Fruit fly (Drosophila melanogaster) whole organism, embryonic: Measurements from ENCODE around the gene CG8958.

ENCODE experiments used
- Atf-2 ChIP-seq: fragments of 200-800 bp; sonication (Bioruptor generic); optimal IDR thresholded peaks from 2 replicates; lab custom pipeline; 2016; ENCODE audit warnings: missing biosample characterization, missing genetic modification characterization
- Bteb2 ChIP-seq: fragments of 200-800 bp; sonication (Bioruptor generic); optimal IDR thresholded peaks from 2 replicates; lab custom pipeline; 2016; ENCODE audit warnings: missing biosample characterization, missing genetic modification characterization
- CG10209 ChIP-seq: fragments of 200-800 bp; sonication (Bioruptor generic); optimal IDR thresholded peaks from 3 replicates; lab custom pipeline; 2017; ENCODE audit warnings: missing biosample characterization, mild to moderate bottlenecking, missing genetic modification characterization, missing genetic modification reagents
- CG11247 ChIP-seq: fragments of 200-800 bp; sonication (Bioruptor generic); IDR thresholded peaks from 2 replicates; pipeline ENCODE4 v1.3.6; 2022; ENCODE audit warnings: missing biosample characterization, missing genetic modification characterization
- CG11504 ChIP-seq: fragments of 200-800 bp; sonication (Bioruptor generic); optimal IDR thresholded peaks from 3 replicates; lab custom pipeline; 2019; ENCODE audit warnings: missing biosample characterization, mild to moderate bottlenecking, missing genetic modification characterization, moderate library complexity
- CG12744 ChIP-seq: fragments of 200-800 bp; sonication (Bioruptor generic); optimal IDR thresholded peaks from 2 replicates; lab custom pipeline; 2016; ENCODE audit warnings: missing biosample characterization, missing genetic modification characterization
- CG14860 ChIP-seq: fragments of 200-800 bp; sonication (Bioruptor generic); IDR thresholded peaks from 3 replicates; pipeline ENCODE4 v1.3.6; 2022; ENCODE audit warnings: missing biosample characterization, missing genetic modification characterization; ENCODE audit not compliant: partially characterized antibody
- CG16813 ChIP-seq: fragments of 200-800 bp; sonication (Bioruptor generic); IDR thresholded peaks from 3 replicates; pipeline ENCODE4 v1.3.6; 2022; ENCODE audit warnings: missing biosample characterization, missing genetic modification characterization; ENCODE audit not compliant: partially characterized antibody
- CG30431 ChIP-seq: fragments of 200-800 bp; sonication (Bioruptor generic); optimal IDR thresholded peaks from 2 replicates; lab custom pipeline; 2017; ENCODE audit warnings: missing biosample characterization, missing genetic modification characterization
- CG3838 ChIP-seq: fragments of 200-800 bp; sonication (Bioruptor generic); optimal IDR thresholded peaks from 3 replicates; lab custom pipeline; 2016; ENCODE audit warnings: missing biosample characterization, missing genetic modification characterization
- CG5953 ChIP-seq: fragments of 200-800 bp; sonication (Bioruptor generic); IDR thresholded peaks from 2 replicates; pipeline ENCODE4 v1.3.6; 2022; ENCODE audit warnings: missing biosample characterization, missing genetic modification characterization
- CG6854 ChIP-seq: fragments of 200-800 bp; sonication (Bioruptor generic); optimal IDR thresholded peaks from 3 replicates; lab custom pipeline; 2017; ENCODE audit warnings: missing biosample characterization, mild to moderate bottlenecking, missing genetic modification characterization
- CG7745 ChIP-seq: fragments of 200-800 bp; sonication (Bioruptor generic); optimal IDR thresholded peaks from 2 replicates; lab custom pipeline; 2018; ENCODE audit warnings: missing biosample characterization, mild to moderate bottlenecking, missing genetic modification characterization, moderate library complexity
- CG7928 ChIP-seq: fragments of 200-800 bp; sonication (Bioruptor generic); optimal IDR thresholded peaks from 2 replicates; lab custom pipeline; 2017; ENCODE audit warnings: missing biosample characterization, mild to moderate bottlenecking, missing genetic modification characterization
- CG8388 ChIP-seq: fragments of 200-800 bp; sonication (Bioruptor generic); optimal IDR thresholded peaks from 2 replicates; lab custom pipeline; 2019; ENCODE audit warnings: missing biosample characterization, mild to moderate bottlenecking, missing genetic modification characterization, moderate library complexity
- CG9437 ChIP-seq: fragments of 200-800 bp; sonication (Bioruptor generic); optimal IDR thresholded peaks from 2 replicates; lab custom pipeline; 2018; ENCODE audit warnings: missing biosample characterization, mild to moderate bottlenecking, missing genetic modification characterization
- E2f1 ChIP-seq: fragments of 200-800 bp; sonication (Bioruptor generic); IDR thresholded peaks from 2 replicates; pipeline ENCODE4 v1.3.6; 2022; ENCODE audit warnings: missing biosample characterization, missing genetic modification characterization
- Fer1 ChIP-seq: fragments of 200-800 bp; sonication (Bioruptor generic); optimal IDR thresholded peaks from 2 replicates; lab custom pipeline; 2017; ENCODE audit warnings: missing biosample characterization, mild to moderate bottlenecking, missing genetic modification characterization
- Gsc ChIP-seq: fragments of 200-800 bp; sonication (Bioruptor generic); IDR thresholded peaks from 2 replicates; pipeline ENCODE4 v1.3.6; 2022; ENCODE audit warnings: missing biosample characterization, missing genetic modification characterization
- H2.0 ChIP-seq: fragments of 200-800 bp; sonication (Bioruptor generic); IDR thresholded peaks from 2 replicates; pipeline ENCODE4 v1.3.6; 2022; ENCODE audit warnings: missing biosample characterization, missing genetic modification characterization
- HLHmδ ChIP-seq: fragments of 200-800 bp; sonication (Bioruptor generic); optimal IDR thresholded peaks from 2 replicates; lab custom pipeline; 2018; ENCODE audit warnings: missing biosample characterization, mild to moderate bottlenecking, missing genetic modification characterization, moderate library complexity
- Lpt ChIP-seq: fragments of >200 bp; optimal IDR thresholded peaks from 2 replicates; lab custom pipeline; 2018; ENCODE audit warnings: missing biosample characterization, missing genetic modification characterization
- Mad ChIP-seq: fragments of 200-800 bp; sonication (Bioruptor generic); optimal IDR thresholded peaks from 2 replicates; lab custom pipeline; 2016; ENCODE audit warnings: missing biosample characterization, missing genetic modification characterization
- Mes4 ChIP-seq: fragments of 200-800 bp; sonication (Bioruptor generic); optimal IDR thresholded peaks from 2 replicates; lab custom pipeline; 2016; ENCODE audit warnings: missing biosample characterization, missing genetic modification characterization
- Side ChIP-seq: fragments of 200-800 bp; sonication (Bioruptor generic); optimal IDR thresholded peaks from 2 replicates; lab custom pipeline; 2016; ENCODE audit warnings: missing biosample characterization, missing genetic modification characterization
- Sry-β ChIP-seq: fragments of 200-800 bp; sonication (Bioruptor generic); optimal IDR thresholded peaks from 2 replicates; lab custom pipeline; 2018; ENCODE audit warnings: missing biosample characterization, mild to moderate bottlenecking, missing genetic modification characterization, moderate library complexity
- aop ChIP-seq: fragments of 200-800 bp; sonication (Bioruptor generic); IDR thresholded peaks from 2 replicates; pipeline ENCODE4 v1.3.6; 2022; ENCODE audit warnings: missing biosample characterization, missing genetic modification characterization
- bcd ChIP-seq: fragments of 200-800 bp; sonication (Bioruptor generic); optimal IDR thresholded peaks from 2 replicates; lab custom pipeline; 2017; ENCODE audit warnings: missing biosample characterization, mild to moderate bottlenecking, missing genetic modification characterization
- caup ChIP-seq: fragments of 200-800 bp; sonication (Bioruptor generic); optimal IDR thresholded peaks from 3 replicates; lab custom pipeline; 2017; ENCODE audit warnings: missing biosample characterization, mild to moderate bottlenecking, missing genetic modification characterization, moderate library complexity; ENCODE audit not compliant: severe bottlenecking
- chif ChIP-seq, 2 experiments: fragments of 200-800 bp; sonication (Bioruptor generic); optimal IDR thresholded peaks; 3 replicates each; lab custom pipeline; 2016; ENCODE audit warnings: missing biosample characterization in 2 of 2, missing genetic modification characterization in 2 of 2
- croc ChIP-seq: fragments of 200-800 bp; sonication (Bioruptor generic); conservative IDR thresholded peaks from 3 replicates; pipeline ENCODE4 v1.3.6; 2022; ENCODE audit warnings: missing biosample characterization, missing genetic modification characterization
- dm ChIP-seq: fragments of 200-800 bp; sonication (Bioruptor generic); optimal IDR thresholded peaks from 3 replicates; lab custom pipeline; 2016; ENCODE audit warnings: missing biosample characterization, missing genetic modification characterization
- h ChIP-seq: fragments of >200 bp; optimal IDR thresholded peaks from 2 replicates; lab custom pipeline; 2017
- hb ChIP-seq: fragments of 200-800 bp; sonication (Bioruptor generic); IDR thresholded peaks from 3 replicates; pipeline ENCODE4 v1.3.6; 2022; ENCODE audit warnings: missing biosample characterization, missing genetic modification characterization; ENCODE audit not compliant: partially characterized antibody
- hbn ChIP-seq: fragments of 200-800 bp; sonication (Bioruptor generic); IDR thresholded peaks from 2 replicates; pipeline ENCODE4 v1.3.6; 2022; ENCODE audit warnings: missing biosample characterization, missing genetic modification characterization; ENCODE audit not compliant: partially characterized antibody
- jigr1 ChIP-seq: fragments of 200-800 bp; sonication (Bioruptor generic); IDR thresholded peaks from 3 replicates; pipeline ENCODE4 v1.3.6; 2022; ENCODE audit warnings: missing biosample characterization, missing genetic modification characterization
- jing ChIP-seq: fragments of 200-800 bp; sonication (Bioruptor generic); optimal IDR thresholded peaks from 2 replicates; lab custom pipeline; 2018; ENCODE audit warnings: missing biosample characterization, mild to moderate bottlenecking, missing genetic modification characterization
- lov ChIP-seq, 2 experiments: fragments of 200-800 bp in 1 of 2; fragments of >200 bp in 1 of 2; sonication (Bioruptor generic) in 1 of 2; IDR thresholded peaks in 1 of 2; optimal IDR thresholded peaks in 1 of 2; 2 replicates in 1 of 2; 3 replicates in 1 of 2; pipeline versions ENCODE4 v1.3.6 to Lab custom; 2017 to 2022; ENCODE audit warnings: missing biosample characterization in 1 of 2, missing genetic modification characterization in 1 of 2
- luna ChIP-seq: fragments of 200-800 bp; sonication (Bioruptor generic); optimal IDR thresholded peaks from 2 replicates; lab custom pipeline; 2016; ENCODE audit warnings: missing biosample characterization, missing genetic modification characterization
- onecut ChIP-seq: fragments of 200-800 bp; sonication (Bioruptor generic); IDR thresholded peaks from 2 replicates; pipeline ENCODE4 v1.3.6; 2022; ENCODE audit warnings: missing biosample characterization, missing genetic modification characterization
- pzg ChIP-seq: fragments of 200-800 bp; sonication (Bioruptor generic); optimal IDR thresholded peaks from 3 replicates; lab custom pipeline; 2018; ENCODE audit warnings: missing biosample characterization, mild to moderate bottlenecking, missing genetic modification characterization, moderate library complexity
- ranshi ChIP-seq: fragments of 200-800 bp; sonication (Bioruptor generic); IDR thresholded peaks from 2 replicates; pipeline ENCODE4 v1.3.6; 2022; ENCODE audit warnings: missing biosample characterization, missing genetic modification characterization
- sc ChIP-seq, 3 experiments: fragments of >200 bp in 2 of 3; fragments of 200-800 bp in 1 of 3; sonication (Bioruptor generic) in 1 of 3; optimal IDR thresholded peaks; 2 replicates in 2 of 3; 3 replicates in 1 of 3; lab custom pipeline; 2017; ENCODE audit warnings: mild to moderate bottlenecking in 1 of 3, missing biosample characterization in 1 of 3, missing genetic modification characterization in 1 of 3, missing genetic modification reagents in 1 of 3
- sd ChIP-seq: fragments of 200-800 bp; sonication (Bioruptor generic); optimal IDR thresholded peaks from 3 replicates; lab custom pipeline; 2018; ENCODE audit warnings: missing biosample characterization, mild to moderate bottlenecking, missing genetic modification characterization, moderate library complexity
- sima ChIP-seq: fragments of 200-800 bp; sonication (Bioruptor generic); optimal IDR thresholded peaks from 2 replicates; lab custom pipeline; 2016; ENCODE audit warnings: missing biosample characterization, missing genetic modification characterization
- tna ChIP-seq: fragments of 200-800 bp; sonication (Bioruptor generic); IDR thresholded peaks from 2 replicates; pipeline ENCODE4 v1.3.6; 2022; ENCODE audit warnings: missing biosample characterization, missing genetic modification characterization; ENCODE audit not compliant: partially characterized antibody
- twi ChIP-seq: fragments of 200-800 bp; optimal IDR thresholded peaks from 2 replicates; lab custom pipeline; 2019; ENCODE audit warnings: missing biosample characterization, mild to moderate bottlenecking, missing genetic modification characterization, moderate library complexity
- unc-4 ChIP-seq: fragments of 200-800 bp; sonication (Bioruptor generic); IDR thresholded peaks from 2 replicates; pipeline ENCODE4 v1.3.6; 2022; ENCODE audit warnings: missing biosample characterization, missing genetic modification characterization; ENCODE audit not compliant: partially characterized antibody
- wor ChIP-seq: fragments of 200-800 bp; sonication (Bioruptor generic); IDR thresholded peaks from 2 replicates; pipeline ENCODE4 v1.3.6; 2022; ENCODE audit warnings: missing biosample characterization, missing genetic modification characterization
- yki ChIP-seq: fragments of >200 bp; optimal IDR thresholded peaks from 3 replicates; lab custom pipeline; 2018

CG8958 gene

dm6 chrX:16073375-16073982 lies 9.6 kb upstream of the CG8958 start, which contains the start of gene Nipsnap (continued):
- no peak for TF ChIP-seq Sry-β
- TF ChIP-seq HLHmδ (GFP tag; lab: Kevin White, UChicago), result no peak
- no peak for TF ChIP-seq CG11504 (tag; lab: Kevin White, UChicago)
- no peak for TF ChIP-seq yki (lab: Kevin White, UChicago)
- no peak for TF ChIP-seq CG8388 (GFP tag; lab: Kevin White, UChicago)
- TF ChIP-seq Bteb2 (GFP tag; lab: Kevin White, UChicago), result no peak
- TF ChIP-seq jigr1 (GFP tag; lab: Robert Waterston, UW), result no peak
- no peak for TF ChIP-seq CG9437 (GFP tag; lab: Kevin White, UChicago)
- TF ChIP-seq hb, result peak; percentile 98
- TF ChIP-seq CG6854 (GFP tag; lab: Kevin White, UChicago), result no peak
- no peak for TF ChIP-seq croc
- peak; percentile 93 for TF ChIP-seq unc-4 (GFP tag; lab: Robert Waterston, UW)
- TF ChIP-seq CG3838, result no peak
- no peak for TF ChIP-seq H2.0 (GFP tag; lab: Robert Waterston, UW)
- TF ChIP-seq caup (GFP tag; lab: Kevin White, UChicago), result peak; percentile 7
- TF ChIP-seq Mes4 (GFP tag; lab: Kevin White, UChicago), result no peak
- no peak for TF ChIP-seq twi (tag; lab: Kevin White, UChicago)
- no peak for TF ChIP-seq Gsc
- no peak for TF ChIP-seq E2f1 (GFP tag; lab: Robert Waterston, UW)
- no peak for TF ChIP-seq onecut (GFP tag; lab: Robert Waterston, UW)
- no peak for TF ChIP-seq Atf-2
- peak; percentile 97 for TF ChIP-seq CG16813 (GFP tag; lab: Robert Waterston, UW)
- peak; percentile 98 for TF ChIP-seq CG14860
- no peak for TF ChIP-seq sd
- TF ChIP-seq chif (GFP tag; optimal IDR thresholded peaks at IDR 0.05; lab: Kevin White, UChicago), result no peak
- no peak for TF ChIP-seq sima
- no peak for TF ChIP-seq luna (GFP tag; lab: Kevin White, UChicago)
- no peak for TF ChIP-seq Lpt (GFP tag; lab: Kevin White, UChicago)
- no peak for TF ChIP-seq bcd
- TF ChIP-seq Side (GFP tag; lab: Kevin White, UChicago), result no peak
- TF ChIP-seq h, result no peak
- no peak for TF ChIP-seq CG7745 (tag; lab: Kevin White, UChicago)
- TF ChIP-seq pzg (GFP tag; lab: Kevin White, UChicago), result peak; percentile 83
- no peak for TF ChIP-seq aop (GFP tag; lab: Robert Waterston, UW)
- no peak for TF ChIP-seq lov (optimal IDR thresholded peaks at IDR 0.05; lab: Kevin White, UChicago)
- no peak for TF ChIP-seq lov (GFP tag; IDR thresholded peaks at IDR 0.05; lab: Robert Waterston, UW)
- TF ChIP-seq hbn (GFP tag; lab: Robert Waterston, UW), result peak; percentile 92
- no peak for TF ChIP-seq CG11247 (GFP tag; lab: Robert Waterston, UW)
- peak; percentile 23 for TF ChIP-seq CG12744 (GFP tag; lab: Kevin White, UChicago)
- no peak for TF ChIP-seq dm (GFP tag; lab: Kevin White, UChicago)
- no peak for TF ChIP-seq CG7928
- no peak for TF ChIP-seq Mad (GFP tag; lab: Kevin White, UChicago)
- TF ChIP-seq ranshi (GFP tag; lab: Robert Waterston, UW), result no peak
- TF ChIP-seq CG5953 (GFP tag; lab: Robert Waterston, UW), result no peak
- TF ChIP-seq CG10209 (GFP tag; lab: Kevin White, UChicago), result no peak
- TF ChIP-seq sc (optimal IDR thresholded peaks at IDR 0.05; lab: Kevin White, UChicago), result no peak
- TF ChIP-seq sc (GFP tag; optimal IDR thresholded peaks at IDR 0.05; lab: Kevin White, UChicago), result no peak
- TF ChIP-seq tna, result peak; percentile 97
- no peak for TF ChIP-seq jing (GFP tag; lab: Kevin White, UChicago)
- TF ChIP-seq Fer1 (GFP tag; lab: Kevin White, UChicago), result no peak
- no peak for TF ChIP-seq CG30431 (GFP tag; lab: Kevin White, UChicago)
- no peak for TF ChIP-seq wor (GFP tag; lab: Robert Waterston, UW)
